Worm (Caenorhabditis elegans): ENCODE measurements around the gene F49E8.7.

Gene F49E8.7

DNA sequence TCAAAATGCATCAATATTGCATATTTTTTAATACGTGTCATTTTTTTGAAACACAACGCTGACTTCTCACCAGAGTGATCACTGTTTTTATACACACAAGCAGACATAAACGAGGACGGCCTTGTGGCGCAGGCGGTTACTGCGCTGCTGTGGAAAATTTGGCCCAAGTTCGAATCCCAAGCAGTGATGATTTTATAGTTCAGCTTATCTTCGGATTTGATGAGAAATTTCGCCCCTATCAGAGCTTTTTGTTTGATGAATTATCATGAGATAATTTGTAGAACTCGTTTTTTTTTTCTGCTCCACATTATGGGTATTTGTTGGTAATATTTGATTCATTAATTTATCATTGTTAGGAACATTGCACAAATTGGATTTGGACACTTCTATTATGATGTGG, 17.8 kb upstream of the F49E8.7 start (continued):
- TF ChIP-seq F39B2.1 (GFP tag; IDR thresholded peaks at IDR 0.05) (no peak), let-526 (GFP tag; IDR thresholded peaks at IDR 0.05) (peak; percentile 73; the same call in 1 of the 2 replicates), tlf-1 (GFP tag; optimal IDR thresholded peaks at IDR 0.05) (peak; percentile 83), unc-130 (GFP tag; optimal IDR thresholded peaks at IDR 0.05) (peak; percentile 86), somi-1 (GFP tag; optimal IDR thresholded peaks at IDR 0.05) (peak; percentile 82), repo-1 (tag; optimal IDR thresholded peaks at IDR 0.05) (peak; percentile 86), B0035.1 (tag; optimal IDR thresholded peaks at IDR 0.05) (peak; percentile 86), snpc-3.4 (tag; optimal IDR thresholded peaks at IDR 0.05) (peak; percentile 92), sptf-2 (GFP tag; optimal IDR thresholded peaks at IDR 0.05) (peak; percentile 94), F57A8.1 (GFP tag; optimal IDR thresholded peaks at IDR 0.05) (peak; percentile 97), mcd-1 (GFP tag; IDR thresholded peaks at IDR 0.05) (no peak; the same call in 1 of the 2 replicates), xnd-1 (tag; optimal IDR thresholded peaks at IDR 0.05) (peak; percentile 8), let-607 (tag; optimal IDR thresholded peaks at IDR 0.05) (peak; percentile 43 to 75), zfh-2 (GFP tag; conservative IDR thresholded peaks at IDR 0.05) (peak; percentile 57; the same call in 1 of the 2 replicates), athp-1 (tag; optimal IDR thresholded peaks at IDR 0.05) (peak; percentile 91), dox-1 (GFP tag; IDR thresholded peaks at IDR 0.05) (peak; percentile 93), attf-3 (GFP tag; conservative IDR thresholded peaks at IDR 0.05) (peak; percentile 73), mxl-1 (tag; optimal IDR thresholded peaks at IDR 0.05) (peak; percentile 96), egl-44 (GFP tag; IDR thresholded peaks at IDR 0.05) (peak; percentile 86), cebp-1 (GFP tag; IDR thresholded peaks at IDR 0.05) (no peak; the same call in 1 of the 2 replicates), cebp-1 (tag; optimal IDR thresholded peaks at IDR 0.05) (no peak), efl-1 (GFP tag; optimal IDR thresholded peaks at IDR 0.05) (peak; percentile 56), madf-10 (tag; optimal IDR thresholded peaks at IDR 0.05) (peak; percentile 84), C06A6.2 (GFP tag; conservative IDR thresholded peaks at IDR 0.05) (0 out of 2 replicates have a peak, but pooled peaks have one; percentile 36), nhr-27 (tag; optimal IDR thresholded peaks at IDR 0.05) (peak; percentile 92), akir-1 (GFP tag; optimal IDR thresholded peaks at IDR 0.05) (no peak), F10E7.11 (tag; optimal IDR thresholded peaks at IDR 0.05) (peak; percentile 87), tbp1 (GFP tag; optimal IDR thresholded peaks at IDR 0.05) (peak; percentile 100), ceh-100 (GFP tag; IDR thresholded peaks at IDR 0.05) (peak; percentile 79), ceh-91 (GFP tag; IDR thresholded peaks at IDR 0.05) (no peak), madf-3 (GFP tag; IDR thresholded peaks at IDR 0.05) (peak; percentile 93), snpc-1.3 (tag; optimal IDR thresholded peaks at IDR 0.05; ENCODE audit: insufficient read depth) (peak; percentile 96), attf-5 (GFP tag; optimal IDR thresholded peaks at IDR 0.05) (peak; percentile 90), F33H1.4 (GFP tag; IDR thresholded peaks at IDR 0.05) (peak; percentile 54), sea-2 (GFP tag; IDR thresholded peaks at IDR 0.05) (no peak; the same call in 1 of the 2 replicates), ceh-40 (GFP tag; IDR thresholded peaks at IDR 0.05) (peak; percentile 87; the same call in 1 of the 2 replicates), die-1 (tag; optimal IDR thresholded peaks at IDR 0.05) (peak; percentile 98), ztf-26 (tag; optimal IDR thresholded peaks at IDR 0.05) (peak; percentile 71), aptf-3 (GFP tag; IDR thresholded peaks at IDR 0.05) (peak; percentile 92), fkh-3 (tag; optimal IDR thresholded peaks at IDR 0.05) (peak; percentile 88), Y53G8AR.9 (GFP tag; conservative IDR thresholded peaks at IDR 0.05) (peak; percentile 69; the same call in 1 of the 2 replicates), ztf-28 (GFP tag; IDR thresholded peaks at IDR 0.05) (peak; percentile 86), nfya-2 (GFP tag; IDR thresholded peaks at IDR 0.05) (no peak)

Measured in whole organism, young adult.